Worm (Caenorhabditis elegans): ENCODE measurements around the gene C18E9.5.

- no peak for TF ChIP-seq nhr-11 (tag; optimal IDR thresholded peaks at IDR 0.05)
- TF ChIP-seq ceh-82 (tag; optimal IDR thresholded peaks at IDR 0.05) = no peak
- TF ChIP-seq nhr-76 (tag; optimal IDR thresholded peaks at IDR 0.05) = no peak
- TF ChIP-seq skn-1 (tag; optimal IDR thresholded peaks at IDR 0.05) = peak; percentile 1
- TF ChIP-seq mep-1 (tag; optimal IDR thresholded peaks at IDR 0.05) = peak; percentile 28
- no peak for TF ChIP-seq ceh-90 (tag; optimal IDR thresholded peaks at IDR 0.05)
These were observed 23.0 kb downstream of the C18E9.5 start, which contains the start of gene ooc-5 for ce11 chrII:8992780-8993179.
